Worm (Caenorhabditis elegans): ENCODE data around the gene T27A1.2.
A peak's percentile ranks its signal among the peaks of the same experiment; 100 is the strongest.

The T27A1.2 gene

ce11 chrII:577632-578031 is 41.0 kb upstream of the T27A1.2 start, which contains the start of gene W08F4.7 (continued):
- TF ChIP-seq nhr-80 (tag; optimal IDR thresholded peaks at IDR 0.05), result no peak
- TF ChIP-seq snpc-1.3 (tag; optimal IDR thresholded peaks at IDR 0.05; ENCODE audit: insufficient read depth), result peak; percentile 48
- TF ChIP-seq snpc-3.4 (tag; optimal IDR thresholded peaks at IDR 0.05), result peak; percentile 30
- TF ChIP-seq B0019.2 (GFP tag; conservative IDR thresholded peaks at IDR 0.05), result no peak
- no peak for TF ChIP-seq attf-6 (GFP tag; IDR thresholded peaks at IDR 0.05)
- no peak for TF ChIP-seq nhr-27 (tag; optimal IDR thresholded peaks at IDR 0.05)
- TF ChIP-seq egl-44 (GFP tag; IDR thresholded peaks at IDR 0.05), result no peak
- no peak for TF ChIP-seq F23B12.7 (tag; optimal IDR thresholded peaks at IDR 0.05; ENCODE audit: insufficient read depth)
- no peak for TF ChIP-seq hsf-1 (GFP tag; IDR thresholded peaks at IDR 0.05)
- no peak for TF ChIP-seq ceh-27 (GFP tag; optimal IDR thresholded peaks at IDR 0.05)
- TF ChIP-seq F39B2.1 (GFP tag; IDR thresholded peaks at IDR 0.05), result no peak
- no peak for TF ChIP-seq tbp1 (GFP tag; optimal IDR thresholded peaks at IDR 0.05)
- TF ChIP-seq D2030.7 (GFP tag; IDR thresholded peaks at IDR 0.05), result no peak
- TF ChIP-seq ceh-40 (GFP tag; IDR thresholded peaks at IDR 0.05), result no peak
- TF ChIP-seq attf-3 (GFP tag; conservative IDR thresholded peaks at IDR 0.05), result no peak
- no peak for TF ChIP-seq F52B5.7 (tag; optimal IDR thresholded peaks at IDR 0.05)
- TF ChIP-seq rec-8 (tag; optimal IDR thresholded peaks at IDR 0.05), result no peak
- no peak for TF ChIP-seq dox-1 (GFP tag; IDR thresholded peaks at IDR 0.05)
- no peak for TF ChIP-seq lin-35 (GFP tag; optimal IDR thresholded peaks at IDR 0.05)
- TF ChIP-seq unc-130 (GFP tag; optimal IDR thresholded peaks at IDR 0.05), result no peak
- no peak for TF ChIP-seq aptf-3 (GFP tag; IDR thresholded peaks at IDR 0.05)
- no peak for TF ChIP-seq sea-2 (GFP tag; IDR thresholded peaks at IDR 0.05)
- no peak for TF ChIP-seq madf-10 (tag; optimal IDR thresholded peaks at IDR 0.05)
- TF ChIP-seq mel-28 (tag; optimal IDR thresholded peaks at IDR 0.05; ENCODE audit: borderline replicate concordance), result no peak
- no peak for TF ChIP-seq rcor-1 (GFP tag; IDR thresholded peaks at IDR 0.05)
- no peak for TF ChIP-seq nfya-1 (tag; optimal IDR thresholded peaks at IDR 0.05; ENCODE audit: borderline replicate concordance, insufficient read depth)
- TF ChIP-seq lin-54 (GFP tag; optimal IDR thresholded peaks at IDR 0.05), result no peak
- TF ChIP-seq ekl-4 (GFP tag; IDR thresholded peaks at IDR 0.05), result 0 out of 2 replicates have a peak, but pooled peaks have one; percentile 12
- TF ChIP-seq nfyb-1 (GFP tag; IDR thresholded peaks at IDR 0.05), result no peak
- TF ChIP-seq nhr-120 (GFP tag; IDR thresholded peaks at IDR 0.05), result no peak
- no peak for TF ChIP-seq ztf-25 (GFP tag; IDR thresholded peaks at IDR 0.05)
- TF ChIP-seq egrh-3 (GFP tag; IDR thresholded peaks at IDR 0.05), result no peak
- no peak for TF ChIP-seq lin-26 (GFP tag; IDR thresholded peaks at IDR 0.05)
- no peak for TF ChIP-seq lsl-1 (GFP tag; optimal IDR thresholded peaks at IDR 0.05)
- no peak for TF ChIP-seq bed-2 (GFP tag; IDR thresholded peaks at IDR 0.05)
- peak; percentile 26; the same call in 1 of the 2 replicates for TF ChIP-seq B0336.3 (GFP tag; IDR thresholded peaks at IDR 0.05)
- TF ChIP-seq ama-1 (optimal IDR thresholded peaks at IDR 0.05), result no peak
- TF ChIP-seq ama-1 (GFP tag; optimal IDR thresholded peaks at IDR 0.05), result peak in 1 of 2 experiments; percentile 38
- TF ChIP-seq hlh-12 (tag; optimal IDR thresholded peaks at IDR 0.05), result no peak
- no peak for TF ChIP-seq ceh-91 (GFP tag; IDR thresholded peaks at IDR 0.05)

ce11 chrII:574064-574463 is 37.4 kb upstream of the T27A1.2 start:
- TF ChIP-seq Y67H2A.10 (GFP tag; conservative IDR thresholded peaks at IDR 0.05) (no peak), tbx-9 (tag; optimal IDR thresholded peaks at IDR 0.05; ENCODE audit: borderline replicate concordance) (no peak), F39B2.1 (GFP tag; IDR thresholded peaks at IDR 0.05) (no peak), F55B11.4 (tag; optimal IDR thresholded peaks at IDR 0.05; ENCODE audit: borderline replicate concordance, insufficient read depth) (no peak), sptf-2 (GFP tag; optimal IDR thresholded peaks at IDR 0.05) (no peak), B0035.1 (tag; optimal IDR thresholded peaks at IDR 0.05) (no peak), F57C9.4 (tag; optimal IDR thresholded peaks at IDR 0.05) (no peak), ZK185.1 (tag; optimal IDR thresholded peaks at IDR 0.05; ENCODE audit: poor library complexity, severe bottlenecking) (no peak)

All from whole organism, young adult.